Worm (Caenorhabditis elegans): ENCODE measurements around the gene srj-24.

- no peak for TF ChIP-seq ceh-82 (tag; optimal IDR thresholded peaks at IDR 0.05)
- no peak for TF ChIP-seq elt-3 (tag; optimal IDR thresholded peaks at IDR 0.05)
- no peak for TF ChIP-seq elt-1 (tag; optimal IDR thresholded peaks at IDR 0.05)
- TF ChIP-seq nhr-237 (tag; optimal IDR thresholded peaks at IDR 0.05): no peak
- TF ChIP-seq blmp-1 (tag; optimal IDR thresholded peaks at IDR 0.05; ENCODE audit: insufficient read depth): no peak
- no peak for TF ChIP-seq mab-5 (tag; optimal IDR thresholded peaks at IDR 0.05)
- no peak for TF ChIP-seq lin-11 (tag; optimal IDR thresholded peaks at IDR 0.05)
- TF ChIP-seq nhr-12 (tag; optimal IDR thresholded peaks at IDR 0.05): no peak
- TF ChIP-seq ztf-11 (tag; optimal IDR thresholded peaks at IDR 0.05): no peak
- TF ChIP-seq lsy-2 (tag; optimal IDR thresholded peaks at IDR 0.05): no peak
- no peak for TF ChIP-seq aly-2 (tag; optimal IDR thresholded peaks at IDR 0.05)
Observed at ce11 chrV:724470-724890, 14.2 kb downstream of the srj-24 start.
